Fruit fly (Drosophila melanogaster) whole organism, embryonic: ENCODE data around the gene CG10710.
A peak's percentile ranks its signal among the peaks of the same experiment; 100 is the strongest.

Experiments used
- Ada2b ChIP-seq: fragments of 200-800 bp; sonication (Bioruptor generic); IDR thresholded peaks from 2 replicates; pipeline ENCODE4 v1.3.6; 2022; ENCODE audit warnings: missing biosample characterization, missing genetic modification characterization
- Atf-2 ChIP-seq: fragments of 200-800 bp; sonication (Bioruptor generic); optimal IDR thresholded peaks from 2 replicates; lab custom pipeline; 2016; ENCODE audit warnings: missing biosample characterization, missing genetic modification characterization
- CG1024 ChIP-seq: fragments of 200-800 bp; sonication (Bioruptor generic); IDR thresholded peaks from 2 replicates; pipeline ENCODE4 v1.3.6; 2022; ENCODE audit warnings: missing biosample characterization, missing genetic modification characterization
- CG10321 ChIP-seq: fragments of 200-800 bp; sonication (Bioruptor generic); IDR thresholded peaks from 2 replicates; pipeline ENCODE4 v1.3.6; 2022; ENCODE audit warnings: missing biosample characterization, missing genetic modification characterization
- CG10543 ChIP-seq: fragments of 200-800 bp; sonication (Bioruptor generic); optimal IDR thresholded peaks from 3 replicates; lab custom pipeline; 2017; ENCODE audit warnings: missing biosample characterization, mild to moderate bottlenecking, missing genetic modification characterization, moderate library complexity
- CG11398 ChIP-seq: fragments of 200-800 bp; sonication (Bioruptor generic); optimal IDR thresholded peaks from 2 replicates; lab custom pipeline; 2016; ENCODE audit warnings: missing biosample characterization, missing genetic modification characterization
- CG13894 ChIP-seq: fragments of 200-800 bp; sonication (Bioruptor generic); optimal IDR thresholded peaks from 3 replicates; lab custom pipeline; 2018; ENCODE audit warnings: missing biosample characterization, mild to moderate bottlenecking, missing genetic modification characterization, moderate library complexity
- CG15696 ChIP-seq: fragments of 200-800 bp; sonication (Bioruptor generic); optimal IDR thresholded peaks from 2 replicates; lab custom pipeline; 2019; ENCODE audit warnings: missing biosample characterization, mild to moderate bottlenecking, missing genetic modification characterization, moderate library complexity
- CG17361 ChIP-seq: fragments of 200-800 bp; sonication (Bioruptor generic); IDR thresholded peaks from 3 replicates; pipeline ENCODE4 v1.3.6; 2022; ENCODE audit warnings: missing biosample characterization, missing genetic modification characterization
- CG17612 ChIP-seq: fragments of 200-800 bp; sonication (Bioruptor generic); IDR thresholded peaks from 2 replicates; pipeline ENCODE4 v1.3.6; 2022; ENCODE audit warnings: missing biosample characterization, missing genetic modification characterization
- CG17912 ChIP-seq: fragments of 200-800 bp; sonication (Bioruptor generic); optimal IDR thresholded peaks from 2 replicates; lab custom pipeline; 2018; ENCODE audit warnings: missing biosample characterization, mild to moderate bottlenecking, missing genetic modification characterization
- CG18011 ChIP-seq: fragments of 200-800 bp; sonication (Bioruptor generic); optimal IDR thresholded peaks from 2 replicates; lab custom pipeline; 2017; ENCODE audit warnings: missing biosample characterization, missing genetic modification characterization, mild to moderate bottlenecking, moderate library complexity, missing genotype
- CG18599 ChIP-seq: fragments of 200-800 bp; sonication (Bioruptor generic); optimal IDR thresholded peaks from 3 replicates; lab custom pipeline; 2017; ENCODE audit warnings: missing biosample characterization, missing genetic modification characterization, mild to moderate bottlenecking, moderate library complexity, missing genetic modification reagents
- CG18764 ChIP-seq: fragments of 200-800 bp; sonication (Bioruptor generic); optimal IDR thresholded peaks from 3 replicates; lab custom pipeline; 2016; ENCODE audit warnings: missing biosample characterization, missing genetic modification characterization
- CG2116 ChIP-seq: fragments of 200-800 bp; sonication (Bioruptor generic); optimal IDR thresholded peaks from 3 replicates; lab custom pipeline; 2018; ENCODE audit warnings: missing biosample characterization, mild to moderate bottlenecking, missing genetic modification characterization
- CG30403 ChIP-seq: fragments of 200-800 bp; sonication (Bioruptor generic); optimal IDR thresholded peaks from 3 replicates; lab custom pipeline; 2016; ENCODE audit warnings: missing biosample characterization, missing genetic modification characterization
- CG8089 ChIP-seq: fragments of 200-800 bp; sonication (Bioruptor generic); optimal IDR thresholded peaks from 3 replicates; lab custom pipeline; 2016; ENCODE audit warnings: missing biosample characterization, missing genetic modification characterization
- CG9609 ChIP-seq: fragments of 200-800 bp; sonication (Bioruptor generic); optimal IDR thresholded peaks from 3 replicates; lab custom pipeline; 2016; ENCODE audit warnings: missing biosample characterization, missing genetic modification characterization
- D ChIP-seq, 2 experiments: fragments of 200-800 bp in 1 of 2; fragments of >200 bp in 1 of 2; sonication (Bioruptor generic) in 1 of 2; optimal IDR thresholded peaks; 2 replicates in 1 of 2; 3 replicates in 1 of 2; lab custom pipeline; 2017; ENCODE audit warnings: mild to moderate bottlenecking in 1 of 2, missing biosample characterization in 1 of 2, missing genetic modification characterization in 1 of 2, missing genetic modification reagents in 1 of 2
- Doc2 ChIP-seq: fragments of 200-800 bp; sonication (Bioruptor generic); IDR thresholded peaks from 2 replicates; pipeline ENCODE4 v1.3.6; 2022; ENCODE audit warnings: missing biosample characterization, missing genetic modification characterization
- ERR ChIP-seq: fragments of 200-800 bp; sonication (Bioruptor generic); optimal IDR thresholded peaks from 2 replicates; lab custom pipeline; 2016; ENCODE audit warnings: missing biosample characterization, missing genetic modification characterization
- Eip74EF ChIP-seq, 2 experiments: fragments of 200-800 bp in 1 of 2; fragments of >200 bp in 1 of 2; sonication (Bioruptor generic) in 1 of 2; optimal IDR thresholded peaks; 2 replicates each; lab custom pipeline; 2017 to 2019; ENCODE audit warnings: missing biosample characterization in 2 of 2, missing genetic modification characterization in 2 of 2, mild to moderate bottlenecking in 1 of 2, moderate library complexity in 1 of 2
- Fer2 ChIP-seq: fragments of 200-800 bp; sonication (Bioruptor generic); optimal IDR thresholded peaks from 2 replicates; lab custom pipeline; 2018; ENCODE audit warnings: missing biosample characterization, mild to moderate bottlenecking, missing genetic modification characterization, moderate library complexity
- Hsf ChIP-seq: fragments of 200-800 bp; sonication (Bioruptor generic); optimal IDR thresholded peaks from 3 replicates; lab custom pipeline; 2016; ENCODE audit warnings: missing biosample characterization, missing genetic modification characterization
- Kr ChIP-seq: fragments of 200-800 bp; sonication (Bioruptor generic); optimal IDR thresholded peaks from 2 replicates; lab custom pipeline; 2017; ENCODE audit warnings: missing biosample characterization, mild to moderate bottlenecking, missing genetic modification characterization
- Med ChIP-seq: fragments of 200-800 bp; sonication (Bioruptor generic); peaks from one replicate; lab custom pipeline; 2016; ENCODE audit warnings: missing biosample characterization, missing genetic modification characterization, mild to moderate bottlenecking, inconsistent platforms, moderate library complexity
- Myb ChIP-seq: fragments of 200-800 bp; sonication (Bioruptor generic); optimal IDR thresholded peaks from 2 replicates; lab custom pipeline; 2016; ENCODE audit warnings: missing biosample characterization, missing genetic modification characterization
- Tbp ChIP-seq: fragments of >200 bp; optimal IDR thresholded peaks from 2 replicates; lab custom pipeline; 2018; ENCODE audit warnings: missing biosample characterization, missing genetic modification characterization
- amos ChIP-seq: fragments of 200-800 bp; sonication (Bioruptor generic); IDR thresholded peaks from 2 replicates; pipeline ENCODE4 v1.3.6; 2022; ENCODE audit warnings: missing biosample characterization, missing genetic modification characterization; ENCODE audit not compliant: partially characterized antibody
- croc ChIP-seq: fragments of 200-800 bp; sonication (Bioruptor generic); conservative IDR thresholded peaks from 3 replicates; pipeline ENCODE4 v1.3.6; 2022; ENCODE audit warnings: missing biosample characterization, missing genetic modification characterization
- disco-r ChIP-seq: fragments of 200-800 bp; sonication (Bioruptor generic); optimal IDR thresholded peaks from 2 replicates; lab custom pipeline; 2016; ENCODE audit warnings: missing biosample characterization, missing genetic modification characterization
- dpn ChIP-seq, 2 experiments: fragments of 200-800 bp; sonication (Bioruptor generic); optimal IDR thresholded peaks; 3 replicates each; lab custom pipeline; 2016; ENCODE audit warnings: missing biosample characterization in 2 of 2, missing genetic modification characterization in 2 of 2
- fd102C ChIP-seq: fragments of 200-800 bp; sonication (Bioruptor generic); optimal IDR thresholded peaks from 2 replicates; lab custom pipeline; 2018; ENCODE audit warnings: missing biosample characterization, mild to moderate bottlenecking, missing genetic modification characterization, moderate library complexity
- hth ChIP-seq: fragments of >200 bp; optimal IDR thresholded peaks from 2 replicates; lab custom pipeline; 2017; ENCODE audit warnings: inconsistent platforms
- ind ChIP-seq: fragments of 200-800 bp; sonication (Bioruptor generic); optimal IDR thresholded peaks from 3 replicates; lab custom pipeline; 2016; ENCODE audit warnings: missing biosample characterization, missing genetic modification characterization
- ken ChIP-seq: fragments of 200-800 bp; sonication (Bioruptor generic); IDR thresholded peaks from 3 replicates; pipeline ENCODE4 v1.3.6; 2022; ENCODE audit warnings: missing biosample characterization, missing genetic modification characterization
- lola ChIP-seq, 3 experiments: fragments of >200 bp in 2 of 3; fragments of 200-800 bp in 1 of 3; sonication (Bioruptor generic) in 1 of 3; optimal IDR thresholded peaks; 2 replicates each; lab custom pipeline; 2017 to 2019; ENCODE audit warnings: missing biosample characterization in 3 of 3, missing genetic modification characterization in 3 of 3, mild to moderate bottlenecking in 1 of 3, moderate library complexity in 1 of 3
- mirr ChIP-seq: fragments of 200-800 bp; sonication (Bioruptor generic); optimal IDR thresholded peaks from 3 replicates; lab custom pipeline; 2018; ENCODE audit warnings: missing biosample characterization, mild to moderate bottlenecking, missing genetic modification characterization
- nom ChIP-seq: fragments of 200-800 bp; sonication (Bioruptor generic); optimal IDR thresholded peaks from 2 replicates; lab custom pipeline; 2017; ENCODE audit warnings: missing biosample characterization, missing genetic modification characterization, mild to moderate bottlenecking, moderate library complexity, missing genetic modification reagents
- pan ChIP-seq, 4 experiments: fragments of >200 bp in 3 of 4; fragments of 200-800 bp in 1 of 4; sonication (Bioruptor generic) in 1 of 4; optimal IDR thresholded peaks in 3 of 4; IDR thresholded peaks in 1 of 4; 2 replicates each; pipeline versions ENCODE4 v1.3.6 to Lab custom; 2017 to 2022; ENCODE audit warnings: missing biosample characterization in 2 of 4, missing genetic modification characterization in 2 of 4, mixed read lengths in 1 of 4
- pfk ChIP-seq: fragments of 200-800 bp; sonication (Bioruptor generic); optimal IDR thresholded peaks from 2 replicates; lab custom pipeline; 2018; ENCODE audit warnings: missing biosample characterization, mild to moderate bottlenecking, missing genetic modification characterization, moderate library complexity
- phol ChIP-seq: fragments of 200-800 bp; sonication (Bioruptor generic); optimal IDR thresholded peaks from 3 replicates; lab custom pipeline; 2018; ENCODE audit warnings: missing biosample characterization, mild to moderate bottlenecking, missing genetic modification characterization, moderate library complexity
- psq ChIP-seq: fragments of 200-800 bp; sonication (Bioruptor generic); optimal IDR thresholded peaks from 2 replicates; lab custom pipeline; 2017; ENCODE audit warnings: missing biosample characterization, missing genetic modification characterization
- pum ChIP-seq: fragments of 200-800 bp; sonication (Bioruptor generic); optimal IDR thresholded peaks from 2 replicates; lab custom pipeline; 2016; ENCODE audit warnings: missing biosample characterization, missing genetic modification characterization
- rib ChIP-seq: fragments of 200-800 bp; sonication (Bioruptor generic); IDR thresholded peaks from 2 replicates; pipeline ENCODE4 v1.3.6; 2022; ENCODE audit warnings: missing biosample characterization, missing genetic modification characterization
- ro ChIP-seq: fragments of 200-800 bp; sonication (Bioruptor generic); IDR thresholded peaks from 2 replicates; pipeline ENCODE4 v1.3.6; 2022; ENCODE audit warnings: missing biosample characterization, missing genetic modification characterization
- sug ChIP-seq: fragments of 200-800 bp; optimal IDR thresholded peaks from 2 replicates; lab custom pipeline; 2019; ENCODE audit warnings: missing biosample characterization, mild to moderate bottlenecking, missing genetic modification characterization, moderate library complexity
- tgo ChIP-seq: fragments of 200-800 bp; sonication (Bioruptor generic); IDR thresholded peaks from 3 replicates; pipeline ENCODE4 v1.3.6; 2022; ENCODE audit warnings: missing biosample characterization, missing genetic modification characterization
- tio ChIP-seq: fragments of 200-800 bp; sonication (Bioruptor generic); optimal IDR thresholded peaks from 2 replicates; lab custom pipeline; 2017; ENCODE audit warnings: missing biosample characterization, missing genetic modification characterization, inconsistent platforms

CG10710 gene

DNA sequence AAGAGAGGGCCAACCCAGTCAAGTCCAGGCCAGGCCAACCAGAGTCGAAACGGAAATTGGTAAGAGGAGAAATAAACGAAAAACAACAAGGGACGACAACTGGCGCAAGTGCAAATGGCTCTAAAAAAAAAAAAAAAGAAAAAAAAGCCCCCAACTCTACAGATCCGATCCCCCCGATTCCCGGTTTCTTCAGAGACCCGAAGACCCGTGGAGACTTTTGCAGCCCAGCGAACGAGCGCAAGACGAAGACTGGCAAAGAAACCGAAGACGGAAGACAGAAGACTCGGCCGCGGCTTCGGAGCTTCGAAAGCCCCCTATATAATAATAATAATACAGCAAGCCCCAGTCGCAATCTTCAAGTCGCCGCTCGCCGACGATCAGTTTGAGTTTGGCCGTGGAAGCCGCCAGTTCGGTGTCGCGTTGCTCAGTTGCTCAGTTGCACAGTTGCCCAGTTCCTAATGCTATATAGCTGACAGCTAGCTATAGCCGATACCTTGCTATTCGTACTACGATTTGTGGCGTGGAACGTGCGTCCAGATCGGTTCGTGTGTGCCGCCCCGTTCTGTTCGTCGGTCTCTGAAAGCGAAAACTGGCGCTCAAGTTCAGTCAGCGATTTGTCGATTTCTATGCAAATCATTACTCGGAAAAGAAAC, 24.9 kb downstream of the CG10710 start (continued):
- TF ChIP-seq Med (peak; percentile 74), D (optimal IDR thresholded peaks at IDR 0.05; lab: Kevin White, UChicago) (no peak), D (GFP tag; optimal IDR thresholded peaks at IDR 0.05; lab: Kevin White, UChicago) (no peak), ERR (GFP tag; lab: Kevin White, UChicago) (no peak), pan (optimal IDR thresholded peaks at IDR 0.05; lab: Kevin White, UChicago) (no peak), pan (GFP tag; optimal IDR thresholded peaks at IDR 0.05 in 1 of 2, IDR thresholded peaks at IDR 0.05 in 1 of 2) (no peak), croc (GFP tag; lab: Robert Waterston, UW) (no peak), nom (GFP tag; lab: Kevin White, UChicago) (peak; percentile 93), amos (GFP tag; lab: Robert Waterston, UW) (no peak; the same call in 1 of the 2 replicates), fd102C (GFP tag; lab: Kevin White, UChicago) (no peak), CG2116 (GFP tag; lab: Kevin White, UChicago) (no peak), Atf-2 (GFP tag; lab: Kevin White, UChicago) (no peak), CG18599 (no peak), CG9609 (no peak), Kr (GFP tag; lab: Kevin White, UChicago) (no peak), Ada2b (no peak), tgo (GFP tag; lab: Robert Waterston, UW) (no peak), tio (no peak), CG13894 (tag; lab: Kevin White, UChicago) (peak; percentile 80), pum (GFP tag; lab: Kevin White, UChicago) (no peak), Doc2 (no peak), CG18011 (GFP tag; lab: Kevin White, UChicago) (no peak), ro (GFP tag; lab: Robert Waterston, UW) (no peak), dpn (GFP tag; optimal IDR thresholded peaks at IDR 0.05; lab: Kevin White, UChicago) (no peak), mirr (no peak), Fer2 (no peak), Tbp (GFP tag; lab: Kevin White, UChicago) (no peak), CG1024 (GFP tag; lab: Robert Waterston, UW) (peak; percentile 10; the same call in 1 of the 2 replicates), CG8089 (GFP tag; lab: Kevin White, UChicago) (no peak), sug (tag; lab: Kevin White, UChicago) (peak; percentile 17), Myb (no peak), CG10543 (GFP tag; lab: Kevin White, UChicago) (peak; percentile 66), rib (no peak), CG17612 (GFP tag; lab: Robert Waterston, UW) (no peak), Eip74EF (GFP tag; optimal IDR thresholded peaks at IDR 0.05; lab: Kevin White, UChicago) (no peak), CG30403 (GFP tag; lab: Kevin White, UChicago) (no peak), Hsf (GFP tag; lab: Kevin White, UChicago) (no peak), lola (GFP tag; optimal IDR thresholded peaks at IDR 0.05; lab: Kevin White, UChicago) (no peak), CG15696 (tag; lab: Kevin White, UChicago) (no peak), CG18764 (no peak), CG11398 (GFP tag; lab: Kevin White, UChicago) (no peak), CG17361 (no peak), disco-r (GFP tag; lab: Kevin White, UChicago) (no peak), ind (GFP tag; lab: Kevin White, UChicago) (no peak), phol (tag; lab: Kevin White, UChicago) (no peak), CG17912 (GFP tag; lab: Kevin White, UChicago) (no peak), ken (GFP tag; lab: Robert Waterston, UW) (no peak), psq (GFP tag; lab: Kevin White, UChicago) (no peak), CG10321 (GFP tag; lab: Robert Waterston, UW) (no peak), pfk (GFP tag; lab: Kevin White, UChicago) (no peak), hth (lab: Kevin White, UChicago) (no peak)
